Fruit fly (Drosophila melanogaster): ENCODE results near the gene CG15765.

Gene CG15765

dm6 chrX:5879543-5879943, 61.2 kb downstream of the CG15765 start, which contains the start of the genes Usp30 and CG16721 (continued):
- TF ChIP-seq Deaf1 (tag; optimal IDR thresholded peaks at IDR 0.05) (no peak), sc (optimal IDR thresholded peaks at IDR 0.05) (no peak), sc (GFP tag; optimal IDR thresholded peaks at IDR 0.05) (no peak), chm (GFP tag; IDR thresholded peaks at IDR 0.05) (no peak), CG33557 (GFP tag; optimal IDR thresholded peaks at IDR 0.05) (peak; percentile 21), twi (tag; optimal IDR thresholded peaks at IDR 0.05) (no peak), her (GFP tag; optimal IDR thresholded peaks at IDR 0.05) (peak; percentile 56), D19B (GFP tag; optimal IDR thresholded peaks at IDR 0.05) (no peak), CG3163 (GFP tag; optimal IDR thresholded peaks at IDR 0.05) (peak; percentile 35), H15 (GFP tag; IDR thresholded peaks at IDR 0.05) (no peak), Ada2b (GFP tag; IDR thresholded peaks at IDR 0.05) (no peak), en (GFP tag; optimal IDR thresholded peaks at IDR 0.05) (peak; percentile 23), Mad (GFP tag; optimal IDR thresholded peaks at IDR 0.05) (peak; percentile 7), CG31441 (GFP tag; IDR thresholded peaks at IDR 0.05) (no peak; the same call in 1 of the 2 replicates), salm (tag; optimal IDR thresholded peaks at IDR 0.05) (no peak), Nf-YB (GFP tag; optimal IDR thresholded peaks at IDR 0.05) (peak; percentile 1), CG17912 (GFP tag; optimal IDR thresholded peaks at IDR 0.05) (no peak), CG6791 (GFP tag; IDR thresholded peaks at IDR 0.05; ENCODE audit: partially characterized antibody) (peak; percentile 71; the same call in 2 of the 3 replicates), org-1 (GFP tag; optimal IDR thresholded peaks at IDR 0.05) (no peak), Hsf (GFP tag; optimal IDR thresholded peaks at IDR 0.05) (peak; percentile 22), Hand (GFP tag; optimal IDR thresholded peaks at IDR 0.05) (no peak), nerfin-1 (tag; optimal IDR thresholded peaks at IDR 0.05) (peak; percentile 1), Vsx1 (GFP tag; optimal IDR thresholded peaks at IDR 0.05) (no peak), HLH54F (GFP tag; optimal IDR thresholded peaks at IDR 0.05) (peak; percentile 67), unpg (GFP tag; optimal IDR thresholded peaks at IDR 0.05) (peak; percentile 43), ac (GFP tag; optimal IDR thresholded peaks at IDR 0.05) (no peak), Aef1 (GFP tag; IDR thresholded peaks at IDR 0.05) (no peak), fru (optimal IDR thresholded peaks at IDR 0.05) (no peak), CG1647 (GFP tag; optimal IDR thresholded peaks at IDR 0.05) (peak; percentile 33), pzg (GFP tag; optimal IDR thresholded peaks at IDR 0.05) (peak; percentile 80), CG12659 (GFP tag; optimal IDR thresholded peaks at IDR 0.05) (peak; percentile 62), chif (GFP tag; optimal IDR thresholded peaks at IDR 0.05) (peak; percentile 22 to 31), ftz-f1 (GFP tag; optimal IDR thresholded peaks at IDR 0.05) (no peak), bowl (GFP tag; IDR thresholded peaks at IDR 0.05) (no peak), CG1233 (GFP tag; optimal IDR thresholded peaks at IDR 0.05) (peak; percentile 32), vfl (GFP tag; optimal IDR thresholded peaks at IDR 0.05) (peak; percentile 35), CG30403 (GFP tag; optimal IDR thresholded peaks at IDR 0.05) (peak; percentile 51), danr (GFP tag; IDR thresholded peaks at IDR 0.05) (no peak), insv (GFP tag; optimal IDR thresholded peaks at IDR 0.05) (peak in 1 of 2 experiments; percentile 34), CG3281 (GFP tag; optimal IDR thresholded peaks at IDR 0.05) (peak; percentile 40), CG18476 (GFP tag; optimal IDR thresholded peaks at IDR 0.05) (peak; percentile 58), tup (GFP tag; optimal IDR thresholded peaks at IDR 0.05) (no peak), CG10462 (GFP tag; optimal IDR thresholded peaks at IDR 0.05) (peak; percentile 0), CG2116 (GFP tag; optimal IDR thresholded peaks at IDR 0.05) (peak; percentile 93), tgo (GFP tag; IDR thresholded peaks at IDR 0.05) (no peak), mam (GFP tag; optimal IDR thresholded peaks at IDR 0.05) (peak; percentile 72), Ravus (GFP tag; IDR thresholded peaks at IDR 0.05) (no peak), CG3407 (GFP tag; optimal IDR thresholded peaks at IDR 0.05) (no peak), pum (GFP tag; optimal IDR thresholded peaks at IDR 0.05) (peak; percentile 31), Kr (GFP tag; optimal IDR thresholded peaks at IDR 0.05) (no peak), hth (optimal IDR thresholded peaks at IDR 0.05) (no peak), CG17612 (GFP tag; IDR thresholded peaks at IDR 0.05) (no peak), CG7786 (GFP tag; optimal IDR thresholded peaks at IDR 0.05) (peak; percentile 54)
